Worm (Caenorhabditis elegans) whole organism, midembryonic: Measurements from ENCODE around the gene col-41.

Experiments used
- T22C8.4 ChIP-seq: fragments of 200-800 bp; sonication (Bioruptor generic); IDR thresholded peaks from 2 replicates; pipeline ENCODE4 v1.3.6; 2022; ENCODE audit warnings: missing genetic modification characterization, missing compliant biosample characterization
- cog-1 ChIP-seq: sonication (generic microtip); optimal IDR thresholded peaks from 2 replicates; lab custom pipeline; 2016; ENCODE audit warnings: missing genetic modification characterization, missing compliant biosample characterization
- flt-1 ChIP-seq: fragments of 200-800 bp; sonication (Bioruptor generic); IDR thresholded peaks from 2 replicates; pipeline ENCODE4 v1.3.6; 2022; ENCODE audit warnings: missing genetic modification characterization, missing compliant biosample characterization
- klf-2 ChIP-seq: fragments of 200-800 bp; sonication (Bioruptor generic); conservative IDR thresholded peaks from 2 replicates; pipeline ENCODE4 v1.3.6; 2022; ENCODE audit warnings: missing genetic modification reagents, missing genetic modification characterization, missing compliant biosample characterization
- med-1 ChIP-seq: sonication (generic microtip); optimal IDR thresholded peaks from 2 replicates; lab custom pipeline; 2017; ENCODE audit warnings: missing genetic modification characterization, mild to moderate bottlenecking, missing compliant biosample characterization, antibody characterized with exemption, missing genetic modification reagents; ENCODE audit not compliant: insufficient read depth
- ref-1 ChIP-seq: fragments of 200-800 bp; sonication (Bioruptor generic); conservative IDR thresholded peaks from 2 replicates; pipeline ENCODE4 v1.3.6; 2022; ENCODE audit warnings: missing genetic modification reagents, missing genetic modification characterization, missing compliant biosample characterization
- tab-1 ChIP-seq: fragments of 200-800 bp; sonication (Bioruptor generic); IDR thresholded peaks from 2 replicates; pipeline ENCODE4 v1.3.6; 2022; ENCODE audit warnings: missing genetic modification characterization, missing compliant biosample characterization
- ztf-23 ChIP-seq: fragments of 200-800 bp; sonication (Bioruptor generic); IDR thresholded peaks from 2 replicates; pipeline ENCODE4 v1.3.6; 2022; ENCODE audit warnings: missing genetic modification reagents, missing genetic modification characterization, missing compliant biosample characterization
- ztf-29 ChIP-seq: fragments of 200-800 bp; sonication (Bioruptor generic); IDR thresholded peaks from 2 replicates; pipeline ENCODE4 v1.3.6; 2022; ENCODE audit warnings: missing genetic modification reagents, missing genetic modification characterization, missing compliant biosample characterization

The col-41 gene

ce11 chrX:15175211-15175610 is 1.1 kb downstream of the col-41 start:
- no peak for TF ChIP-seq ztf-23 (GFP tag; lab: Robert Waterston, UW)
- no peak for TF ChIP-seq cog-1 (tag; lab: Kevin White, UChicago)
- no peak for TF ChIP-seq ztf-29 (GFP tag; lab: Robert Waterston, UW)
- no peak for TF ChIP-seq klf-2 (GFP tag; lab: Robert Waterston, UW)
- TF ChIP-seq med-1 (GFP tag; lab: Kevin White, UChicago), result no peak
- no peak for TF ChIP-seq tab-1 (GFP tag; lab: Robert Waterston, UW)
- TF ChIP-seq T22C8.4 (GFP tag; lab: Robert Waterston, UW), result no peak
- no peak for TF ChIP-seq flt-1 (GFP tag; lab: Robert Waterston, UW)
- TF ChIP-seq ref-1 (GFP tag; lab: Robert Waterston, UW), result no peak

- TF ChIP-seq med-1 (GFP tag; lab: Kevin White, UChicago) (no peak), ref-1 (GFP tag; lab: Robert Waterston, UW) (no peak), cog-1 (tag; lab: Kevin White, UChicago) (peak; percentile 57), ztf-29 (GFP tag; lab: Robert Waterston, UW) (no peak), tab-1 (GFP tag; lab: Robert Waterston, UW) (no peak), flt-1 (GFP tag; lab: Robert Waterston, UW) (0 out of 2 replicates have a peak, but pooled peaks have one; percentile 51), ztf-23 (GFP tag; lab: Robert Waterston, UW) (no peak), klf-2 (GFP tag; lab: Robert Waterston, UW) (no peak)
Observed at ce11 chrX:15173303-15173904, 2.9 kb downstream of the col-41 start, which contains the start of gene ucr-2.2. Gene ucr-2.2 (plus strand): TSS chrX:15173904.

- TF ChIP-seq cog-1 (tag; lab: Kevin White, UChicago) (no peak), flt-1 (GFP tag; lab: Robert Waterston, UW) (no peak), klf-2 (GFP tag; lab: Robert Waterston, UW) (no peak), ztf-29 (GFP tag; lab: Robert Waterston, UW) (no peak), T22C8.4 (GFP tag; lab: Robert Waterston, UW) (no peak), ref-1 (GFP tag; lab: Robert Waterston, UW) (no peak), ztf-23 (GFP tag; lab: Robert Waterston, UW) (no peak), tab-1 (GFP tag; lab: Robert Waterston, UW) (no peak), med-1 (GFP tag; lab: Kevin White, UChicago) (no peak)
Observed at ce11 chrX:15170958-15171357, 5.3 kb downstream of the col-41 start.

- TF ChIP-seq cog-1 (tag; lab: Kevin White, UChicago) (no peak), med-1 (GFP tag; lab: Kevin White, UChicago) (no peak), T22C8.4 (GFP tag; lab: Robert Waterston, UW) (no peak), ref-1 (GFP tag; lab: Robert Waterston, UW) (no peak), ztf-23 (GFP tag; lab: Robert Waterston, UW) (no peak), flt-1 (GFP tag; lab: Robert Waterston, UW) (no peak), tab-1 (GFP tag; lab: Robert Waterston, UW) (no peak), klf-2 (GFP tag; lab: Robert Waterston, UW) (no peak), ztf-29 (GFP tag; lab: Robert Waterston, UW) (no peak)
Observed at ce11 chrX:15168424-15168823, 7.9 kb downstream of the col-41 start, which contains the start of gene ocr-3. Gene ocr-3 (plus strand): TSS chrX:15168724.

- no peak for TF ChIP-seq med-1 (GFP tag; lab: Kevin White, UChicago)
- TF ChIP-seq T22C8.4 (GFP tag; lab: Robert Waterston, UW), result no peak
- no peak for TF ChIP-seq flt-1 (GFP tag; lab: Robert Waterston, UW)
- no peak for TF ChIP-seq klf-2 (GFP tag; lab: Robert Waterston, UW)
- TF ChIP-seq ztf-29 (GFP tag; lab: Robert Waterston, UW), result no peak
- TF ChIP-seq tab-1 (GFP tag; lab: Robert Waterston, UW), result no peak
- TF ChIP-seq cog-1 (tag; lab: Kevin White, UChicago), result no peak
- TF ChIP-seq ztf-23 (GFP tag; lab: Robert Waterston, UW), result no peak
- no peak for TF ChIP-seq ref-1 (GFP tag; lab: Robert Waterston, UW)
Observed at ce11 chrX:15167692-15168091, 8.6 kb downstream of the col-41 start.

- TF ChIP-seq klf-2 (GFP tag; lab: Robert Waterston, UW) (no peak), tab-1 (GFP tag; lab: Robert Waterston, UW) (no peak), T22C8.4 (GFP tag; lab: Robert Waterston, UW) (no peak), ztf-23 (GFP tag; lab: Robert Waterston, UW) (no peak), med-1 (GFP tag; lab: Kevin White, UChicago) (no peak), ref-1 (GFP tag; lab: Robert Waterston, UW) (no peak), flt-1 (GFP tag; lab: Robert Waterston, UW) (no peak), cog-1 (tag; lab: Kevin White, UChicago) (no peak)
Observed at ce11 chrX:15166122-15166521, 10.2 kb downstream of the col-41 start, which contains the start of gene T10B10.8. Gene T10B10.8 (minus strand): TSS chrX:15166222.

ce11 chrX:15164108-15164507 is 12.2 kb downstream of the col-41 start, which contains the start of gene T10B10.9:
Gene T10B10.9 (plus strand): TSS chrX:15164408.
- TF ChIP-seq ztf-23 (GFP tag; lab: Robert Waterston, UW) (no peak), flt-1 (GFP tag; lab: Robert Waterston, UW) (no peak), cog-1 (tag; lab: Kevin White, UChicago) (no peak), klf-2 (GFP tag; lab: Robert Waterston, UW) (no peak), ztf-29 (GFP tag; lab: Robert Waterston, UW) (no peak), med-1 (GFP tag; lab: Kevin White, UChicago) (no peak), ref-1 (GFP tag; lab: Robert Waterston, UW) (no peak), tab-1 (GFP tag; lab: Robert Waterston, UW) (no peak), T22C8.4 (GFP tag; lab: Robert Waterston, UW) (no peak)

ce11 chrX:15163118-15163517 is 13.2 kb downstream of the col-41 start:
- TF ChIP-seq T22C8.4 (GFP tag; lab: Robert Waterston, UW), result no peak
- no peak for TF ChIP-seq tab-1 (GFP tag; lab: Robert Waterston, UW)
- no peak for TF ChIP-seq med-1 (GFP tag; lab: Kevin White, UChicago)
- TF ChIP-seq ref-1 (GFP tag; lab: Robert Waterston, UW), result no peak
- no peak for TF ChIP-seq klf-2 (GFP tag; lab: Robert Waterston, UW)
- TF ChIP-seq ztf-29 (GFP tag; lab: Robert Waterston, UW), result no peak
- no peak for TF ChIP-seq ztf-23 (GFP tag; lab: Robert Waterston, UW)
- no peak for TF ChIP-seq cog-1 (tag; lab: Kevin White, UChicago)
- no peak for TF ChIP-seq flt-1 (GFP tag; lab: Robert Waterston, UW)
